Worm (Caenorhabditis elegans) whole organism, late embryonic: ENCODE data around the gene F21A3.4.

ENCODE experiments used
- ama-1 ChIP-seq: fragments of 150-350 bp; optimal IDR thresholded peaks from 2 replicates; lab custom pipeline; 2014
- ceh-22 ChIP-seq: sonication (generic microtip); optimal IDR thresholded peaks from 2 replicates; lab custom pipeline; 2017; ENCODE audit warnings: missing biosample characterization, missing genetic modification characterization
- ceh-34 ChIP-seq: sonication (generic microtip); optimal IDR thresholded peaks from 2 replicates; lab custom pipeline; 2016; ENCODE audit warnings: mild to moderate bottlenecking, missing genetic modification characterization, missing compliant biosample characterization
- eyg-1 ChIP-seq: sonication (generic microtip); optimal IDR thresholded peaks from 2 replicates; lab custom pipeline; 2016; ENCODE audit warnings: missing genotype, missing genetic modification characterization, missing compliant biosample characterization
- fkh-10 ChIP-seq: fragments of 150-350 bp; optimal IDR thresholded peaks from 2 replicates; lab custom pipeline; 2014; ENCODE audit warnings: missing biosample characterization, missing genetic modification reagents, missing genetic modification characterization
- mec-3 ChIP-seq: sonication (generic microtip); optimal IDR thresholded peaks from 2 replicates; lab custom pipeline; 2016; ENCODE audit warnings: borderline replicate concordance, missing genetic modification characterization, missing compliant biosample characterization
- pha-2 ChIP-seq: sonication (generic microtip); optimal IDR thresholded peaks from 2 replicates; lab custom pipeline; 2017; ENCODE audit warnings: mild to moderate bottlenecking, missing genetic modification characterization, missing compliant biosample characterization
- unc-55 ChIP-seq: sonication (generic microtip); optimal IDR thresholded peaks from 2 replicates; lab custom pipeline; 2017; ENCODE audit warnings: missing biosample characterization, missing genetic modification reagents, missing genetic modification characterization
- zip-5 ChIP-seq: sonication (generic microtip); optimal IDR thresholded peaks from 2 replicates; lab custom pipeline; 2016; ENCODE audit warnings: missing genetic modification characterization, missing compliant biosample characterization

ce11 chrV:15517413-15517812 lies 19.0 kb upstream of the F21A3.4 start, which contains the start of gene F21A3.3:
- no peak for TF ChIP-seq zip-5 (tag; lab: Kevin White, UChicago)
- TF ChIP-seq pha-2, result no peak
- TF ChIP-seq unc-55 (GFP tag; lab: Kevin White, UChicago), result no peak
- TF ChIP-seq fkh-10 (GFP tag; lab: Kevin White, UChicago), result no peak
- TF ChIP-seq ceh-34 (tag; lab: Kevin White, UChicago), result no peak
- no peak for TF ChIP-seq ceh-22 (tag; lab: Kevin White, UChicago)
- TF ChIP-seq ama-1 (lab: Kevin White, UChicago), result no peak
- no peak for TF ChIP-seq mec-3 (tag; lab: Kevin White, UChicago)
- TF ChIP-seq eyg-1, result no peak
